Fruit fly (Drosophila melanogaster): ENCODE data around the gene CG11601.
A peak's percentile ranks its signal among the peaks of the same experiment; 100 is the strongest.

CG11601 gene

dm6 chr2L:285596-286023 is 2.5 kb upstream of the CG11601 start (continued):
- TF ChIP-seq Xrp1 (GFP tag; IDR thresholded peaks at IDR 0.05) (peak; percentile 56; the same call in 1 of the 2 replicates), CG7928 (GFP tag; optimal IDR thresholded peaks at IDR 0.05) (no peak), gcm (GFP tag; optimal IDR thresholded peaks at IDR 0.05) (peak; percentile 56), nom (GFP tag; optimal IDR thresholded peaks at IDR 0.05) (peak; percentile 28), CG4820 (GFP tag; optimal IDR thresholded peaks at IDR 0.05) (peak; percentile 3), ash1 (GFP tag; optimal IDR thresholded peaks at IDR 0.05) (no peak), CG8089 (GFP tag; optimal IDR thresholded peaks at IDR 0.05) (peak; percentile 27), Aef1 (GFP tag; IDR thresholded peaks at IDR 0.05) (no peak), CG14014 (GFP tag; IDR thresholded peaks at IDR 0.05) (peak; percentile 21; the same call in 1 of the 2 replicates), Nf-YB (GFP tag; optimal IDR thresholded peaks at IDR 0.05) (peak; percentile 44), emc (GFP tag; optimal IDR thresholded peaks at IDR 0.05) (no peak), esg (GFP tag; conservative IDR thresholded peaks at IDR 0.05) (no peak), CG8290 (GFP tag; optimal IDR thresholded peaks at IDR 0.05) (peak; percentile 59), CG8290 (tag; optimal IDR thresholded peaks at IDR 0.05) (peak; percentile 8 to 88), Ets97D (GFP tag; optimal IDR thresholded peaks at IDR 0.05) (peak; percentile 76), Hr3 (GFP tag; optimal IDR thresholded peaks at IDR 0.05) (peak; percentile 29), lilli (GFP tag; optimal IDR thresholded peaks at IDR 0.05) (peak; percentile 70), Nf-YA (GFP tag; IDR thresholded peaks at IDR 0.05) (no peak), pb (GFP tag; optimal IDR thresholded peaks at IDR 0.05) (peak; percentile 40), ATbp (GFP tag; optimal IDR thresholded peaks at IDR 0.05) (peak; percentile 43), CG2120 (GFP tag; optimal IDR thresholded peaks at IDR 0.05) (peak; percentile 71), Hr78 (GFP tag; optimal IDR thresholded peaks at IDR 0.05) (no peak), grau (tag; optimal IDR thresholded peaks at IDR 0.05) (peak; percentile 68), sens-2 (GFP tag; IDR thresholded peaks at IDR 0.05) (0 out of 2 replicates have a peak, but pooled peaks have one; percentile 33), gcm2 (GFP tag; optimal IDR thresholded peaks at IDR 0.05) (peak; percentile 20), Side (GFP tag; optimal IDR thresholded peaks at IDR 0.05) (peak; percentile 26), HLH54F (GFP tag; optimal IDR thresholded peaks at IDR 0.05) (peak; percentile 2), CG16779 (GFP tag; IDR thresholded peaks at IDR 0.05) (peak; percentile 50; the same call in 1 of the 2 replicates), fd64A (GFP tag; optimal IDR thresholded peaks at IDR 0.05) (peak; percentile 16), CG8478 (optimal IDR thresholded peaks at IDR 0.05) (no peak), chinmo (GFP tag; IDR thresholded peaks at IDR 0.05; ENCODE audit: partially characterized antibody) (peak; percentile 5; the same call in 1 of the 4 replicates), CG17385 (GFP tag; optimal IDR thresholded peaks at IDR 0.05) (peak; percentile 48), CG6175 (GFP tag; IDR thresholded peaks at IDR 0.05) (no peak), kni (GFP tag; optimal IDR thresholded peaks at IDR 0.05) (no peak), disco-r (GFP tag; optimal IDR thresholded peaks at IDR 0.05) (no peak), z (GFP tag; IDR thresholded peaks at IDR 0.05) (0 out of 3 replicates have a peak, but pooled peaks have one; percentile 24), CG8765 (GFP tag; IDR thresholded peaks at IDR 0.05) (no peak), otp (GFP tag; IDR thresholded peaks at IDR 0.05) (peak; percentile 31; the same call in 1 of the 3 replicates), Trl (optimal IDR thresholded peaks at IDR 0.05) (no peak), Trl (GFP tag; optimal IDR thresholded peaks at IDR 0.05) (peak; percentile 54), Rx (GFP tag; IDR thresholded peaks at IDR 0.05) (no peak), Hey (tag; optimal IDR thresholded peaks at IDR 0.05) (no peak), mam (GFP tag; optimal IDR thresholded peaks at IDR 0.05) (peak; percentile 42), odd (GFP tag; optimal IDR thresholded peaks at IDR 0.05) (peak; percentile 43), bbx (GFP tag; IDR thresholded peaks at IDR 0.05; ENCODE audit: partially characterized antibody) (peak; percentile 61; the same call in 1 of the 2 replicates), fu2 (GFP tag; optimal IDR thresholded peaks at IDR 0.05) (peak; percentile 21), Sox102F (GFP tag; optimal IDR thresholded peaks at IDR 0.05) (peak; percentile 46), CG4730 (GFP tag; IDR thresholded peaks at IDR 0.05) (no peak), CG14965 (GFP tag; optimal IDR thresholded peaks at IDR 0.05; ENCODE audit: borderline replicate concordance) (no peak), ken (GFP tag; IDR thresholded peaks at IDR 0.05) (0 out of 3 replicates have a peak, but pooled peaks have one; percentile 29), CG3065 (GFP tag; optimal IDR thresholded peaks at IDR 0.05) (peak; percentile 60), B-H2 (GFP tag; optimal IDR thresholded peaks at IDR 0.05) (peak; percentile 26)

Data from whole organism, embryonic.